Worm (Caenorhabditis elegans) whole organism, L4/young adult: Measurements from ENCODE around the gene C46F9.5.

Experiments
- W03F9.2 ChIP-seq: fragments of 150-350 bp; optimal IDR thresholded peaks from 2 replicates; lab custom pipeline; 2014; ENCODE audit warnings: missing biosample characterization, missing genetic modification characterization
- dao-5 ChIP-seq: sonication (generic microtip); optimal IDR thresholded peaks from 2 replicates; lab custom pipeline; 2016; ENCODE audit warnings: missing genotype, missing genetic modification characterization, moderate library complexity, missing compliant biosample characterization
- him-1 ChIP-seq: sonication (generic microtip); optimal IDR thresholded peaks from 2 replicates; lab custom pipeline; 2016; ENCODE audit warnings: missing genotype, missing genetic modification reagents, missing genetic modification characterization, missing compliant biosample characterization

DNA sequence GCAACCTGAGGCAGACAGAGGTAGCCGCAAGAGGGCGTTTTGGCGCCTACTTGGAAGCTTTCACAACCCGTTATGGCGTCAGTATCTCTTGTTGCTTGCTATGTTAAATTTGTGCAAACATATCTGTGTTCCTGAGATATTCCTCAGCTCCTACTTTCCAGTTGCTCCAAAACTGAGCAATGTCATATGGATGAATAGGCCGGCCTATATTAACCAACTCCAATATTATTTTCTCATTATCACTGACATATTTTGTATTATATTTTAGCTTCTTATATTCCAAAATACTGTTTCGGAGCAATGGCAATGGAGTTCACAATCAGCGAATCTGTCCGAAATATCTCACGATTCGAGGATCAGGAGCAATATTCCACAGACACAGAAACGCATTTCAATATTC lies 19.7 kb upstream of the C46F9.5 start, which contains the start of gene math-13:
- no peak for TF ChIP-seq him-1 (tag; lab: Kevin White, UChicago)
- TF ChIP-seq W03F9.2 = no peak
- TF ChIP-seq dao-5 = no peak
